Worm (Caenorhabditis elegans) whole organism, late embryonic: ENCODE results near the gene F49H6.17.

Experiments used
- ceh-22 ChIP-seq: sonication (generic microtip); optimal IDR thresholded peaks from 2 replicates; lab custom pipeline; 2017; ENCODE audit warnings: missing biosample characterization, missing genetic modification characterization
- che-1 ChIP-seq: sonication (generic microtip); optimal IDR thresholded peaks from 2 replicates; lab custom pipeline; 2016; ENCODE audit warnings: mild to moderate bottlenecking, missing genetic modification characterization, missing compliant biosample characterization
- fax-1 ChIP-seq: sonication (generic microtip); optimal IDR thresholded peaks from 2 replicates; lab custom pipeline; 2016; ENCODE audit warnings: missing genotype, missing genetic modification characterization, missing compliant biosample characterization
- fkh-10 ChIP-seq: fragments of 150-350 bp; optimal IDR thresholded peaks from 2 replicates; lab custom pipeline; 2014; ENCODE audit warnings: missing biosample characterization, missing genetic modification reagents, missing genetic modification characterization
- hlh-30 ChIP-seq: sonication (generic microtip); optimal IDR thresholded peaks from 2 replicates; lab custom pipeline; 2017; ENCODE audit warnings: antibody characterized with exemption, missing genetic modification characterization, missing compliant biosample characterization; ENCODE audit not compliant: insufficient read depth
- mec-3 ChIP-seq: sonication (generic microtip); optimal IDR thresholded peaks from 2 replicates; lab custom pipeline; 2016; ENCODE audit warnings: borderline replicate concordance, missing genetic modification characterization, missing compliant biosample characterization
- nfya-1 ChIP-seq: sonication (generic microtip); optimal IDR thresholded peaks from 2 replicates; lab custom pipeline; 2017; ENCODE audit warnings: missing genetic modification characterization, mild to moderate bottlenecking, missing compliant biosample characterization, antibody characterized with exemption, moderate library complexity
- nhr-11 ChIP-seq: fragments of 150-350 bp; optimal IDR thresholded peaks from 2 replicates; lab custom pipeline; 2014; ENCODE audit warnings: missing biosample characterization, missing genetic modification characterization
- nhr-232 ChIP-seq: sonication (generic microtip); optimal IDR thresholded peaks from 2 replicates; lab custom pipeline; 2016; ENCODE audit warnings: missing genetic modification characterization, missing compliant biosample characterization
- pax-1 ChIP-seq: fragments of 150-350 bp; optimal IDR thresholded peaks from 2 replicates; lab custom pipeline; 2014; ENCODE audit warnings: missing biosample characterization, missing genetic modification characterization
- pqm-1 ChIP-seq: sonication (generic microtip); optimal IDR thresholded peaks from 2 replicates; lab custom pipeline; 2016; ENCODE audit warnings: missing genetic modification characterization, missing compliant biosample characterization
- pros-1 ChIP-seq: fragments of 150-350 bp; optimal IDR thresholded peaks from 2 replicates; lab custom pipeline; 2014; ENCODE audit warnings: missing biosample characterization, missing genetic modification reagents, missing genetic modification characterization
- sox-4 ChIP-seq: sonication (generic microtip); optimal IDR thresholded peaks from 2 replicates; lab custom pipeline; 2017; ENCODE audit warnings: mild to moderate bottlenecking, missing genetic modification characterization, inconsistent platforms, missing compliant biosample characterization
- ttx-3 ChIP-seq: sonication (generic microtip); optimal IDR thresholded peaks from 2 replicates; lab custom pipeline; 2016; ENCODE audit warnings: missing genetic modification reagents, missing genetic modification characterization, missing compliant biosample characterization

DNA sequence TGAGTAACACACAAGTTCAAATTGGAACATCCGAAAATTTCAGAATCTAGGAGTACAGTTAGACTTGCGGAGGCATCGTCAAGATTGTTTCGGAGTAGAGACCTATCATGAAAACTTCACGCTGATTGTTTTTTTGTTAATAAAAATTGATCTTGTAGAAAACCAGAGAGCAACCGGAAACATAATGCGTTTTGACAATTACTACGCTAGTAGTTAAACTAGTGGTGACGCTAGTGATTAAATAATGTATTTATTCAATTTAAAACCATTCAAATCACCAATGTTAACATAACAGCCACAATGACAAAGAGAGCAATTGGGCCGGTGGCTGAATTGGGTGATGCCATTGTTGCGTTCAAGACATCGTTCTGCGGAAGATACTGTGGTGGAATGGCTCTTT, at the start of gene F49H6.17:
- TF ChIP-seq che-1 (tag; lab: Kevin White, UChicago) = no peak
- no peak for TF ChIP-seq pqm-1 (tag; lab: Kevin White, UChicago)
- TF ChIP-seq nhr-11 = no peak
- TF ChIP-seq ttx-3 = no peak
- no peak for TF ChIP-seq nfya-1 (tag; lab: Kevin White, UChicago)
- TF ChIP-seq sox-4 (tag; lab: Kevin White, UChicago) = no peak
- no peak for TF ChIP-seq pax-1
- TF ChIP-seq pros-1 = no peak
- no peak for TF ChIP-seq ceh-22 (tag; lab: Kevin White, UChicago)
- TF ChIP-seq fkh-10 (GFP tag; lab: Kevin White, UChicago) = no peak
- TF ChIP-seq nhr-232 (tag; lab: Kevin White, UChicago) = no peak
- TF ChIP-seq mec-3 (tag; lab: Kevin White, UChicago) = no peak
- no peak for TF ChIP-seq fax-1 (tag; lab: Kevin White, UChicago)
- TF ChIP-seq hlh-30 (tag; lab: Kevin White, UChicago) = no peak
